Worm (Caenorhabditis elegans): ENCODE data around the gene C07A9.10.

DNA sequence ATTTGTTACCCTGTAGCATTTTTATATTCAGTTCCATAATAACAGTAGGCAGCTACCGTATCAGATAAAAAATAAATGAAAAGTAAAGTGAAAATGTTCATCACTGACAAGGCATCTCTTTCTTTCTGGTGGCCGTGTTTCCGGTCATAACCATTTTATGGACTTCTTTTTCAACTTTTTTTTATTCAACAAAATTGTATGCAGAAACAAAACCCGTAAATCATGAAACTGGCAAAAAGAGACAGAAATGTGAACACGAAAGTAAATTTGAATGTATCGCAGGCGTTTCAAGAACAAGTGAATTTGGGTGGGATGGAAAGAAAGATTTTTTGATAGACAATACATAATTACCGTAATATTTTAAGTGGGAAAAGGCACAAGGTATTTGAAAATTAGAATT is 39.3 kb upstream of the C07A9.10 start, which contains the start of gene clec-162:
- TF ChIP-seq mdl-1 (tag; optimal IDR thresholded peaks at IDR 0.05), result no peak
- TF ChIP-seq egl-27 (tag; optimal IDR thresholded peaks at IDR 0.05), result no peak
- TF ChIP-seq nfya-1 (tag; optimal IDR thresholded peaks at IDR 0.05; ENCODE audit: insufficient read depth), result no peak
- no peak for TF ChIP-seq skn-1 (tag; optimal IDR thresholded peaks at IDR 0.05)
- TF ChIP-seq ceh-28 (tag; optimal IDR thresholded peaks at IDR 0.05), result no peak
- TF ChIP-seq lin-39 (tag; optimal IDR thresholded peaks at IDR 0.05), result no peak
- no peak for TF ChIP-seq ceh-9 (tag; optimal IDR thresholded peaks at IDR 0.05)
- TF ChIP-seq nhr-76 (tag; optimal IDR thresholded peaks at IDR 0.05), result no peak
- TF ChIP-seq fos-1 (tag; optimal IDR thresholded peaks at IDR 0.05), result no peak
- no peak for TF ChIP-seq fkh-10 (GFP tag; optimal IDR thresholded peaks at IDR 0.05)
- no peak for TF ChIP-seq fkh-2 (tag; optimal IDR thresholded peaks at IDR 0.05)
- TF ChIP-seq nhr-11 (tag; optimal IDR thresholded peaks at IDR 0.05), result no peak
